Worm (Caenorhabditis elegans) whole organism, L4 larva: ENCODE measurements around the gene C49A9.9.

Experiments used
- D1046.2 ChIP-seq: fragments of 200-800 bp; sonication (Bioruptor generic); IDR thresholded peaks from 2 replicates; pipeline ENCODE4 v1.3.6; 2022; ENCODE audit warnings: missing genetic modification characterization, missing compliant biosample characterization
- F37D6.2 ChIP-seq: sonication (generic microtip); optimal IDR thresholded peaks from 2 replicates; lab custom pipeline; 2016; ENCODE audit warnings: mild to moderate bottlenecking, missing genetic modification characterization, missing compliant biosample characterization
- F44E2.7 ChIP-seq: fragments of 200-800 bp; sonication (Bioruptor generic); IDR thresholded peaks from 2 replicates; pipeline ENCODE4 v2.1.2; 2022; ENCODE audit warnings: missing genetic modification characterization, missing compliant biosample characterization
- Y105C5A.15 ChIP-seq: fragments of 200-800 bp; sonication (Bioruptor generic); IDR thresholded peaks from 2 replicates; pipeline ENCODE4 v1.3.6; 2022; ENCODE audit warnings: missing genetic modification characterization, missing compliant biosample characterization
- Y48G9A.11 ChIP-seq: fragments of 200-800 bp; sonication (Bioruptor generic); IDR thresholded peaks from 2 replicates; pipeline ENCODE4 v1.3.6; 2022; ENCODE audit warnings: missing genetic modification reagents, missing genetic modification characterization, missing compliant biosample characterization
- ZK337.2 ChIP-seq: fragments of 200-800 bp; sonication (Bioruptor generic); IDR thresholded peaks from 2 replicates; pipeline ENCODE4 v1.3.6; 2022; ENCODE audit warnings: missing genetic modification reagents, missing genetic modification characterization, missing compliant biosample characterization
- ZK546.5 ChIP-seq, 2 experiments: sonication (generic microtip); optimal IDR thresholded peaks; 2 replicates each; lab custom pipeline; 2017; ENCODE audit warnings: missing biosample characterization in 2 of 2, missing genetic modification characterization in 2 of 2
- arid-1 ChIP-seq: fragments of 200-800 bp; sonication (Bioruptor generic); conservative IDR thresholded peaks from 2 replicates; pipeline ENCODE4 v1.3.6; 2022; ENCODE audit warnings: missing genetic modification reagents, missing genetic modification characterization, missing compliant biosample characterization
- ceh-20 ChIP-seq: fragments of 200-800 bp; sonication (Bioruptor generic); IDR thresholded peaks from 2 replicates; pipeline ENCODE4 v1.3.6; 2022; ENCODE audit warnings: missing genetic modification reagents, missing genetic modification characterization, missing compliant biosample characterization
- ceh-44 ChIP-seq: fragments of 200-800 bp; sonication (Bioruptor generic); IDR thresholded peaks from 2 replicates; pipeline ENCODE4 v1.3.6; 2022; ENCODE audit warnings: missing genetic modification reagents, missing genetic modification characterization, missing compliant biosample characterization
- daf-16 ChIP-seq, 3 experiments: sonication (generic microtip); optimal IDR thresholded peaks; 2 replicates each; lab custom pipeline; 2016 to 2017; ENCODE audit warnings: missing genetic modification characterization in 3 of 3, missing genetic modification reagents in 3 of 3, mild to moderate bottlenecking in 2 of 3, missing compliant biosample characterization in 2 of 3, missing biosample characterization in 1 of 3, moderate library complexity in 1 of 3
- daf-19 ChIP-seq: fragments of 200-800 bp; sonication (Bioruptor generic); conservative IDR thresholded peaks from 2 replicates; pipeline ENCODE4 v1.3.6; 2022; ENCODE audit warnings: missing genetic modification characterization, missing compliant biosample characterization
- dmd-6 ChIP-seq: fragments of 200-800 bp; sonication (Bioruptor generic); IDR thresholded peaks from 2 replicates; pipeline ENCODE4 v1.3.6; 2022; ENCODE audit warnings: missing genetic modification reagents, missing genetic modification characterization, missing compliant biosample characterization
- dmd-8 ChIP-seq: fragments of 200-800 bp; sonication (Bioruptor generic); IDR thresholded peaks from 2 replicates; pipeline ENCODE4 v1.3.6; 2022; ENCODE audit warnings: missing genetic modification characterization, missing compliant biosample characterization
- dmd-9 ChIP-seq: fragments of 200-800 bp; sonication (Bioruptor generic); IDR thresholded peaks from 2 replicates; pipeline ENCODE4 v1.3.6; 2022; ENCODE audit warnings: missing genetic modification reagents, missing genetic modification characterization, missing compliant biosample characterization
- duxl-1 ChIP-seq: sonication (generic microtip); optimal IDR thresholded peaks from 2 replicates; lab custom pipeline; 2016; ENCODE audit warnings: mild to moderate bottlenecking, missing genetic modification characterization, moderate library complexity, missing compliant biosample characterization; ENCODE audit not compliant: poor library complexity
- dve-1 ChIP-seq: sonication (generic microtip); optimal IDR thresholded peaks from 2 replicates; lab custom pipeline; 2017; ENCODE audit warnings: antibody characterized with exemption, mild to moderate bottlenecking, missing genetic modification characterization, missing compliant biosample characterization; ENCODE audit not compliant: insufficient read depth
- fkh-10 ChIP-seq: fragments of 150-350 bp; optimal IDR thresholded peaks from 2 replicates; lab custom pipeline; 2014; ENCODE audit warnings: missing biosample characterization, missing genetic modification reagents, missing genetic modification characterization
- gei-8 ChIP-seq: fragments of 200-800 bp; sonication (Bioruptor generic); optimal IDR thresholded peaks from 2 replicates; lab custom pipeline; 2018; ENCODE audit warnings: mild to moderate bottlenecking, missing genetic modification characterization, missing compliant biosample characterization
- hlh-11 ChIP-seq: fragments of 200-800 bp; sonication (Bioruptor generic); optimal IDR thresholded peaks from 2 replicates; lab custom pipeline; 2018; ENCODE audit warnings: mild to moderate bottlenecking, missing genetic modification characterization, missing compliant biosample characterization
- lim-7 ChIP-seq: fragments of 200-800 bp; sonication (Bioruptor generic); IDR thresholded peaks from 2 replicates; pipeline ENCODE4 v1.3.6; 2022; ENCODE audit warnings: missing genetic modification characterization, missing compliant biosample characterization
- lin-1 ChIP-seq: fragments of 200-800 bp; sonication (Bioruptor generic); IDR thresholded peaks from 2 replicates; pipeline ENCODE4 v1.3.6; 2022; ENCODE audit warnings: missing genetic modification reagents, missing genetic modification characterization, missing compliant biosample characterization
- lin-15B ChIP-seq: fragments of 150-350 bp; sonication (generic microtip); optimal IDR thresholded peaks from 3 replicates; lab custom pipeline; 2014; ENCODE audit warnings: missing biosample characterization, missing genetic modification characterization
- lin-38 ChIP-seq: fragments of 200-800 bp; sonication (Bioruptor generic); IDR thresholded peaks from 2 replicates; pipeline ENCODE4 v1.3.6; 2022; ENCODE audit warnings: missing genetic modification reagents, missing genetic modification characterization, missing compliant biosample characterization
- lir-3 ChIP-seq: sonication (generic microtip); optimal IDR thresholded peaks from 2 replicates; lab custom pipeline; 2016; ENCODE audit warnings: mild to moderate bottlenecking, missing genetic modification characterization, missing compliant biosample characterization
- madf-5 ChIP-seq, 2 experiments: fragments of 200-800 bp; sonication (Bioruptor generic); IDR thresholded peaks; 2 replicates each; pipeline ENCODE4 v1.3.6; 2022; ENCODE audit warnings: missing compliant biosample characterization in 2 of 2, missing genetic modification characterization in 2 of 2
- mdl-1 ChIP-seq, 2 experiments: fragments of 150-350 bp in 1 of 2; sonication (generic microtip) in 1 of 2; optimal IDR thresholded peaks; 2 replicates each; lab custom pipeline; 2014 to 2017; ENCODE audit warnings: missing biosample characterization in 2 of 2, missing genetic modification characterization in 2 of 2
- mep-1 ChIP-seq: fragments of 150-350 bp; sonication (generic microtip); optimal IDR thresholded peaks from 3 replicates; lab custom pipeline; 2014; ENCODE audit warnings: missing biosample characterization, missing genetic modification characterization
- nhr-10 ChIP-seq: fragments of 150-350 bp; optimal IDR thresholded peaks from 2 replicates; lab custom pipeline; 2014; ENCODE audit warnings: missing biosample characterization, missing genetic modification characterization
- nhr-11 ChIP-seq: fragments of 150-350 bp; optimal IDR thresholded peaks from 2 replicates; lab custom pipeline; 2014; ENCODE audit warnings: missing biosample characterization, missing genetic modification characterization
- nhr-28 ChIP-seq: fragments of 150-350 bp; optimal IDR thresholded peaks from 2 replicates; lab custom pipeline; 2014; ENCODE audit warnings: missing biosample characterization, missing genetic modification characterization
- nhr-41 ChIP-seq: fragments of 200-800 bp; sonication (Bioruptor generic); IDR thresholded peaks from 2 replicates; pipeline ENCODE4 v1.3.6; 2022; ENCODE audit warnings: missing genetic modification reagents, missing genetic modification characterization, missing compliant biosample characterization
- nhr-6 ChIP-seq: fragments of 150-350 bp; optimal IDR thresholded peaks from 2 replicates; lab custom pipeline; 2014; ENCODE audit warnings: missing biosample characterization, missing genetic modification characterization
- php-3 ChIP-seq: fragments of 200-800 bp; sonication (Bioruptor generic); IDR thresholded peaks from 2 replicates; pipeline ENCODE4 v1.3.6; 2022; ENCODE audit warnings: missing genetic modification reagents, missing genetic modification characterization, missing compliant biosample characterization
- pqm-1 ChIP-seq: sonication (generic microtip); optimal IDR thresholded peaks from 2 replicates; lab custom pipeline; 2017; ENCODE audit warnings: missing biosample characterization, missing genetic modification characterization
- skn-1 ChIP-seq: fragments of 150-350 bp; optimal IDR thresholded peaks from 2 replicates; lab custom pipeline; 2014; ENCODE audit warnings: missing biosample characterization, missing genetic modification characterization
- snpc-1.2 ChIP-seq: fragments of 200-800 bp; sonication (Bioruptor generic); IDR thresholded peaks from 2 replicates; pipeline ENCODE4 v1.3.6; 2022; ENCODE audit warnings: missing genetic modification reagents, missing genetic modification characterization, missing compliant biosample characterization
- spr-1 ChIP-seq: sonication (generic microtip); optimal IDR thresholded peaks from 2 replicates; lab custom pipeline; 2016; ENCODE audit warnings: mild to moderate bottlenecking, missing genetic modification characterization, missing compliant biosample characterization
- unc-39 ChIP-seq: sonication (generic microtip); optimal IDR thresholded peaks from 2 replicates; lab custom pipeline; 2017; ENCODE audit warnings: missing biosample characterization, missing genetic modification characterization
- unc-62 ChIP-seq, 3 experiments: fragments of 150-350 bp in 1 of 3; sonication (generic microtip); optimal IDR thresholded peaks in 2 of 3; peaks in 1 of 3; 1 replicate in 1 of 3; 2 replicates in 2 of 3; lab custom pipeline; 2014 to 2017; ENCODE audit warnings: missing biosample characterization in 3 of 3, missing genetic modification characterization in 3 of 3, missing genetic modification reagents in 3 of 3, missing genotype in 1 of 3
- zag-1 ChIP-seq: fragments of 150-350 bp; optimal IDR thresholded peaks from 2 replicates; lab custom pipeline; 2014; ENCODE audit warnings: missing biosample characterization, missing genetic modification characterization
- zip-11 ChIP-seq: fragments of 200-800 bp; sonication (Bioruptor generic); IDR thresholded peaks from 2 replicates; pipeline ENCODE4 v1.3.6; 2022; ENCODE audit warnings: missing genetic modification characterization, missing compliant biosample characterization
- zip-2 ChIP-seq: fragments of 150-350 bp; optimal IDR thresholded peaks from 2 replicates; lab custom pipeline; 2014; ENCODE audit warnings: missing biosample characterization, missing genetic modification characterization
- ztf-11 ChIP-seq: fragments of 150-350 bp; optimal IDR thresholded peaks from 2 replicates; lab custom pipeline; 2014; ENCODE audit warnings: missing biosample characterization, missing genetic modification characterization
- ztf-7 ChIP-seq: fragments of 150-350 bp; optimal IDR thresholded peaks from 2 replicates; lab custom pipeline; 2014; ENCODE audit warnings: missing biosample characterization, missing genetic modification characterization

Gene C49A9.9

DNA sequence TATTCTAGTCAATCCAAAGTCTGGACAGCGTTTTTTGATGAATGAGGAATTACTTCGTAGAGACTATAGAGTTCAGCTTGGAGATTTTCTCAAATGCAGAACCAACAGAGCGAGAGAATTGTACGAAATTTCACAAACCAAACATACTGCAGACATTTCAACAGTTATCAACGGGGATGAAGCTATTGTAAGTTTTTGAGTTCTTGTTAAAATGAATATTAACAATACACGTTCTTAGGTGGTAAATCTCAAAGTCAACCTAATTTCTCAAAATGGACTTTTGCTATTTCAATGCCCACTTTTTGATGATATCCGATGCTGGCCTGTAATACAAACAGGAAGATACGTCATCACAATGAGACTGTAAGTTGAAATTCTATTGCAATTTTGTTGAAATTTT lies 331 bp downstream of the C49A9.9 start:
- peak in 1 of 2 experiments; percentile 94 for TF ChIP-seq unc-62 (GFP tag; optimal IDR thresholded peaks at IDR 0.05 in 1 of 2; lab: Kevin White, UChicago)
- TF ChIP-seq unc-62 (tag; optimal IDR thresholded peaks at IDR 0.05; lab: Kevin White, UChicago), result no peak
- TF ChIP-seq madf-5 (GFP tag; IDR thresholded peaks at IDR 0.05; lab: Robert Waterston, UW), result no peak

DNA sequence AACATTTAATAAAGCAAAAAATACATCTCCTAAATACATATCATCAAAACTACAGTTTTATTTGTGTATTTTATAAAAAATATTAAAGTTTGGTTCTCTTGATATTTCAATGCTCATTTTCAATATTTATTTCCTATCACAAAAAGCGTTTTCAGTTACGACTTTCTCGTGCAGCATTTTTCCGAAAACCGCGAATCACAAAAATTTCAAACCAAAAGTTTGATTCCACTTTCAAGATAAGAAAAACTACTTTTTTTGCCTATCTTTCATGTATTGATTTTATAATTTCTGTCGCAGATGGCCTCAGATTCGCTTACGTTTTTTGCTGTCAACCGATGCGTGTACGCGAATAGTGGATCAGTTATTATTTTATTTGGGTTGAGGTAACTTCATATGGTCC lies 2.3 kb downstream of the C49A9.9 start, which contains the start of gene C49A9.4:
Gene C49A9.4 (plus strand): TSS at position 265 of the 400 bp plus-strand sequence.
- peak; percentile 6 for TF ChIP-seq mep-1 (tag; lab: Kevin White, UChicago)
- no peak for TF ChIP-seq zip-2
- TF ChIP-seq unc-39 (tag; lab: Kevin White, UChicago), result no peak
- TF ChIP-seq zag-1 (tag; lab: Kevin White, UChicago), result no peak
- no peak for TF ChIP-seq nhr-41 (GFP tag; lab: Robert Waterston, UW)
- TF ChIP-seq pqm-1, result peak; percentile 46
- no peak for TF ChIP-seq arid-1 (GFP tag; lab: Robert Waterston, UW)
- no peak for TF ChIP-seq daf-19 (GFP tag; lab: Robert Waterston, UW)
- TF ChIP-seq Y105C5A.15 (GFP tag; lab: Robert Waterston, UW), result no peak
- TF ChIP-seq lim-7 (GFP tag; lab: Robert Waterston, UW), result no peak
- peak; percentile 42; the same call in 1 of the 2 replicates for TF ChIP-seq dmd-6 (GFP tag; lab: Robert Waterston, UW)
- TF ChIP-seq hlh-11 (tag; lab: Kevin White, UChicago), result peak; percentile 6
- TF ChIP-seq ZK546.5 (tag; optimal IDR thresholded peaks at IDR 0.05; lab: Kevin White, UChicago), result no peak
- TF ChIP-seq dve-1 (tag; lab: Kevin White, UChicago), result peak; percentile 41
- TF ChIP-seq F44E2.7 (GFP tag; lab: Robert Waterston, UW), result no peak
- no peak for TF ChIP-seq daf-16 (GFP tag; optimal IDR thresholded peaks at IDR 0.05; lab: Kevin White, UChicago)
- peak; percentile 70 for TF ChIP-seq daf-16 (tag; optimal IDR thresholded peaks at IDR 0.05; lab: Kevin White, UChicago)
- TF ChIP-seq ztf-11 (tag; lab: Kevin White, UChicago), result no peak

DNA sequence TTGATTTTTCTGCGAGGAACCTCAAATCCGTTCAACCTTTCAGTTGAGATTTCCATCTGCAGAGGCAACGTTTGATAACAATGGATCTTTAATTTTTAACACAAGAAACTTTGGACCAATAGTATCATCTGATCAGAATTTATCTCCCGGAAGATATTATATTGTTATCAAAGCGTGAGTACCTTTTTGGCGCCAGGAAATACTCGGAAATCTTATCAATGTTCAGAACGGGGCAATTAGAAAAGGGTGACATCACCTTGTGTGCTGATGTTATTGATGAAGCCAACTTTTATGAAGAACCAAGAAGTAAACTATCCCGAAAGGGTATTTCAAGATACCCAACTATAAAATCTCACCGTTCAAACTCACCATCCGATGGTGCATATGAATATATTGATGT lies 3.0 kb downstream of the C49A9.9 start:
- TF ChIP-seq dmd-6 (GFP tag; lab: Robert Waterston, UW) (peak; percentile 79), lin-1 (GFP tag; lab: Robert Waterston, UW) (peak; percentile 76)

DNA sequence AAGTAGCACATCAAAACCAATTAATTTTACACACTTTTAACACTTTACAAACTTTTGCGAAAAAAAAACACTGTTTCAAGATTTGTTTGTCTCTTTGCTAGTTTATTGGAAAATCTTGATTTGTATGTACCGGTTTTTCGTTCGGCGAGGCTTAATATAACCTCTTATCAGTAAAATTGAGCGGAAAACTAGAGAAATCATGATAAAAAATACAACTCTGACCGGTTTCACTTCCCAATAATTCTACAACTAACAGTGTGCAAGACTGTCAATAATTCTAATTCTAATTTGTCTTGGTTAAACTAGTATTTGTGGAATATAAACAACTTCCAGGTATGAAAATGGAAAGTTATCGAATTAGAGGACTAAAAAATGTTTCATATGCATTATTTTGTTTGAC lies 4.7 kb downstream of the C49A9.9 start, which contains the start of gene C49A9.3:
Gene C49A9.3 (plus strand): TSS at position 212 of the 400 bp plus-strand sequence.
- TF ChIP-seq nhr-10, result no peak
- TF ChIP-seq ztf-7 (tag; lab: Kevin White, UChicago), result no peak
- no peak for TF ChIP-seq lin-38 (GFP tag; lab: Robert Waterston, UW)
- TF ChIP-seq duxl-1 (tag; lab: Kevin White, UChicago), result no peak
- no peak for TF ChIP-seq gei-8
- TF ChIP-seq arid-1 (GFP tag; lab: Robert Waterston, UW), result no peak
- no peak for TF ChIP-seq ZK337.2 (GFP tag; lab: Robert Waterston, UW)
- TF ChIP-seq dmd-8, result no peak
- TF ChIP-seq pqm-1, result peak; percentile 55
- no peak for TF ChIP-seq ceh-20
- TF ChIP-seq mdl-1 (tag; optimal IDR thresholded peaks at IDR 0.05; lab: Kevin White, UChicago), result no peak
- no peak for TF ChIP-seq fkh-10 (GFP tag; lab: Kevin White, UChicago)
- TF ChIP-seq snpc-1.2 (GFP tag; lab: Robert Waterston, UW), result no peak
- TF ChIP-seq zip-11, result no peak
- no peak for TF ChIP-seq nhr-11
- no peak for TF ChIP-seq dmd-9
- peak; percentile 64 for TF ChIP-seq nhr-28 (tag; lab: Kevin White, UChicago)
- no peak for TF ChIP-seq D1046.2 (GFP tag; lab: Robert Waterston, UW)
- no peak for TF ChIP-seq skn-1 (tag; lab: Kevin White, UChicago)
- no peak for TF ChIP-seq daf-16 (GFP tag; optimal IDR thresholded peaks at IDR 0.05; lab: Kevin White, UChicago)
- TF ChIP-seq daf-16 (tag; optimal IDR thresholded peaks at IDR 0.05; lab: Kevin White, UChicago), result peak; percentile 73
- no peak for TF ChIP-seq F37D6.2 (tag; lab: Kevin White, UChicago)
- no peak for TF ChIP-seq ceh-44 (GFP tag; lab: Robert Waterston, UW)
- peak; percentile 35; the same call in 1 of the 2 replicates for TF ChIP-seq dmd-6 (GFP tag; lab: Robert Waterston, UW)
- no peak for TF ChIP-seq nhr-6
- TF ChIP-seq lin-15B, result no peak
- no peak for TF ChIP-seq spr-1 (tag; lab: Kevin White, UChicago)
- TF ChIP-seq php-3 (GFP tag; lab: Robert Waterston, UW), result 0 out of 2 replicates have a peak, but pooled peaks have one; percentile 34
- no peak for TF ChIP-seq Y48G9A.11
- TF ChIP-seq lir-3 (tag; lab: Kevin White, UChicago), result no peak
